Fruit fly (Drosophila melanogaster) Kc167 (cell line): ENCODE measurements around the gene Cht7.

Experiments used
- Myc ChIP-seq: fragments of >200 bp; optimal IDR thresholded peaks from 2 replicates; lab custom pipeline; 2017; ENCODE audit warnings: missing external identifiers
- Sin3A ChIP-seq: fragments of >200 bp; optimal IDR thresholded peaks from 2 replicates; lab custom pipeline; 2018; ENCODE audit warnings: missing external identifiers
- h ChIP-seq: fragments of >200 bp; optimal IDR thresholded peaks from 3 replicates; lab custom pipeline; 2018; ENCODE audit warnings: missing external identifiers
- insv ChIP-seq: fragments of >200 bp; optimal IDR thresholded peaks from 3 replicates; lab custom pipeline; 2018; ENCODE audit warnings: missing external identifiers
- psq ChIP-seq: fragments of >200 bp; optimal IDR thresholded peaks from 2 replicates; lab custom pipeline; 2017; ENCODE audit warnings: missing external identifiers
- ttk ChIP-seq: sonication (Bioruptor generic); optimal IDR thresholded peaks from 2 replicates; lab custom pipeline; 2017; ENCODE audit warnings: missing external identifiers

Cht7 gene

dm6 chr3L:3050185-3050584 is 56.6 kb downstream of the Cht7 start, which contains the start of gene CG32485:
TSS of gene CG32485 (plus strand) at chr3L:3050323.
- TF ChIP-seq h (lab: Kevin White, UChicago), result no peak
- TF ChIP-seq Sin3A (lab: Kevin White, UChicago), result no peak
- TF ChIP-seq ttk, result no peak
- TF ChIP-seq Myc (lab: Kevin White, UChicago), result no peak
- no peak for TF ChIP-seq insv (lab: Kevin White, UChicago)
- TF ChIP-seq psq, result no peak

dm6 chr3L:3048647-3049046 is 58.1 kb downstream of the Cht7 start:
- TF ChIP-seq Sin3A (lab: Kevin White, UChicago) (no peak), psq (no peak), h (lab: Kevin White, UChicago) (no peak), Myc (lab: Kevin White, UChicago) (no peak), insv (lab: Kevin White, UChicago) (no peak), ttk (no peak)

- TF ChIP-seq Myc (lab: Kevin White, UChicago) (no peak), psq (no peak), Sin3A (lab: Kevin White, UChicago) (no peak), insv (lab: Kevin White, UChicago) (no peak), h (lab: Kevin White, UChicago) (no peak), ttk (no peak)
Observed at dm6 chr3L:3046325-3047156, 60.2 kb downstream of the Cht7 start, which contains the start of the genes scramb2 and Sk2. TSS of gene scramb2 (minus strand) at chr3L:3046812. TSS of gene Sk2 (plus strand) at chr3L:3047087.

dm6 chr3L:3045256-3045743 is 61.5 kb downstream of the Cht7 start:
- TF ChIP-seq ttk, result no peak
- no peak for TF ChIP-seq Myc (lab: Kevin White, UChicago)
- TF ChIP-seq psq, result no peak
- no peak for TF ChIP-seq insv (lab: Kevin White, UChicago)
- TF ChIP-seq h (lab: Kevin White, UChicago), result no peak
- no peak for TF ChIP-seq Sin3A (lab: Kevin White, UChicago)

- TF ChIP-seq Myc (lab: Kevin White, UChicago) (no peak), Sin3A (lab: Kevin White, UChicago) (no peak), insv (lab: Kevin White, UChicago) (no peak), psq (no peak), h (lab: Kevin White, UChicago) (no peak), ttk (no peak)
Observed at dm6 chr3L:3042150-3043049, 64.4 kb downstream of the Cht7 start, which contains the start of gene Prx4. TSS of gene Prx4 (plus strand) at chr3L:3042359.
